Worm (Caenorhabditis elegans) whole organism, L3 larva: ENCODE data around the gene C02E7.8.
A peak's percentile ranks its signal among the peaks of the same experiment; 100 is the strongest.
"Not testable (repeated sequence)": the region's sequence is repeated elsewhere in the genome, so short reads cannot be mapped to it uniquely, and the experiment has no call there.

Experiments used
- R02D3.7 ChIP-seq: fragments of 150-350 bp; optimal IDR thresholded peaks from 2 replicates; lab custom pipeline; 2014; ENCODE audit warnings: missing biosample characterization, missing genetic modification characterization
- aly-2 ChIP-seq: fragments of 150-350 bp; optimal IDR thresholded peaks from 2 replicates; lab custom pipeline; 2014; ENCODE audit warnings: missing biosample characterization, missing genetic modification characterization
- ceh-16 ChIP-seq: sonication (generic microtip); optimal IDR thresholded peaks from 2 replicates; lab custom pipeline; 2017; ENCODE audit warnings: missing biosample characterization, missing genetic modification characterization
- ceh-28 ChIP-seq: fragments of 150-350 bp; optimal IDR thresholded peaks from 2 replicates; lab custom pipeline; 2014; ENCODE audit warnings: missing biosample characterization, missing genetic modification reagents, missing genetic modification characterization
- egl-27 ChIP-seq: sonication (generic microtip); optimal IDR thresholded peaks from 4 replicates; lab custom pipeline; 2017; ENCODE audit warnings: missing biosample characterization, missing genetic modification reagents, missing genetic modification characterization
- elt-1 ChIP-seq: fragments of 150-350 bp; optimal IDR thresholded peaks from 2 replicates; lab custom pipeline; 2014; ENCODE audit warnings: missing biosample characterization, missing genetic modification characterization
- elt-2 ChIP-seq: sonication (generic microtip); optimal IDR thresholded peaks from 2 replicates; lab custom pipeline; 2016; ENCODE audit warnings: missing genetic modification reagents, mild to moderate bottlenecking, missing genetic modification characterization, missing compliant biosample characterization
- elt-3 ChIP-seq, 3 experiments: fragments of 150-350 bp in 1 of 3; sonication (generic microtip) in 2 of 3; optimal IDR thresholded peaks; 2 replicates in 2 of 3; 4 replicates in 1 of 3; lab custom pipeline; 2014 to 2017; ENCODE audit warnings: missing biosample characterization in 3 of 3, missing genetic modification characterization in 3 of 3
- eor-1 ChIP-seq, 2 experiments: fragments of 150-350 bp; optimal IDR thresholded peaks; 2 replicates each; lab custom pipeline; 2014 to 2018; ENCODE audit warnings: missing biosample characterization in 2 of 2, missing genetic modification characterization in 2 of 2
- fkh-10 ChIP-seq: sonication (generic microtip); optimal IDR thresholded peaks from 2 replicates; lab custom pipeline; 2017; ENCODE audit warnings: missing biosample characterization, missing genetic modification reagents, missing genetic modification characterization
- lin-39 ChIP-seq: fragments of 150-350 bp; optimal IDR thresholded peaks from 2 replicates; lab custom pipeline; 2018; ENCODE audit warnings: missing biosample characterization, missing genetic modification reagents, missing genetic modification characterization
- lsy-12 ChIP-seq: sonication (generic microtip); optimal IDR thresholded peaks from 2 replicates; lab custom pipeline; 2016; ENCODE audit warnings: mild to moderate bottlenecking, missing genetic modification characterization, missing compliant biosample characterization
- mdl-1 ChIP-seq: fragments of 150-350 bp; optimal IDR thresholded peaks from 2 replicates; lab custom pipeline; 2014; ENCODE audit warnings: missing biosample characterization, missing genetic modification characterization
- nfya-1 ChIP-seq: sonication (generic microtip); optimal IDR thresholded peaks from 2 replicates; lab custom pipeline; 2017; ENCODE audit warnings: missing genetic modification characterization, mild to moderate bottlenecking, missing compliant biosample characterization, antibody characterized with exemption, moderate library complexity; ENCODE audit not compliant: insufficient read depth
- nhr-23 ChIP-seq: fragments of 150-350 bp; optimal IDR thresholded peaks from 2 replicates; lab custom pipeline; 2014; ENCODE audit warnings: missing biosample characterization, missing genetic modification reagents, missing genetic modification characterization
- nhr-25 ChIP-seq: sonication (generic microtip); optimal IDR thresholded peaks from 2 replicates; lab custom pipeline; 2017; ENCODE audit warnings: missing biosample characterization, missing genetic modification characterization
- nhr-28 ChIP-seq: fragments of 150-350 bp; optimal IDR thresholded peaks from 2 replicates; lab custom pipeline; 2014; ENCODE audit warnings: missing biosample characterization, missing genetic modification characterization
- nhr-76 ChIP-seq: fragments of 150-350 bp; sonication (generic microtip); optimal IDR thresholded peaks from 5 replicates; lab custom pipeline; 2014; ENCODE audit warnings: missing biosample characterization, missing genetic modification characterization
- pha-4 ChIP-seq: fragments of 150-350 bp; optimal IDR thresholded peaks from 2 replicates; lab custom pipeline; 2014; ENCODE audit warnings: missing biosample characterization, missing genetic modification reagents, missing genetic modification characterization
- pqm-1 ChIP-seq: fragments of 150-350 bp; optimal IDR thresholded peaks from 2 replicates; lab custom pipeline; 2017; ENCODE audit warnings: missing biosample characterization, missing genetic modification characterization, inconsistent platforms
- sea-2 ChIP-seq: fragments of 150-350 bp; sonication (generic microtip); optimal IDR thresholded peaks from 4 replicates; lab custom pipeline; 2014; ENCODE audit warnings: missing biosample characterization, missing genetic modification reagents, missing genetic modification characterization
- skn-1 ChIP-seq: fragments of 150-350 bp; optimal IDR thresholded peaks from 2 replicates; lab custom pipeline; 2014; ENCODE audit warnings: missing biosample characterization, missing genetic modification characterization
- tbx-2 ChIP-seq: sonication (generic microtip); optimal IDR thresholded peaks from 2 replicates; lab custom pipeline; 2016; ENCODE audit warnings: mild to moderate bottlenecking, missing genetic modification characterization, missing compliant biosample characterization
- unc-39 ChIP-seq: sonication (generic microtip); optimal IDR thresholded peaks from 4 replicates; lab custom pipeline; 2017; ENCODE audit warnings: missing biosample characterization, missing genetic modification characterization
- unc-62 ChIP-seq: fragments of 150-350 bp; sonication (generic microtip); optimal IDR thresholded peaks from 4 replicates; lab custom pipeline; 2014; ENCODE audit warnings: missing biosample characterization, missing genetic modification reagents, missing genetic modification characterization
- ztf-11 ChIP-seq: fragments of 150-350 bp; optimal IDR thresholded peaks from 2 replicates; lab custom pipeline; 2014; ENCODE audit warnings: missing biosample characterization, missing genetic modification characterization
- ztf-4 ChIP-seq: fragments of 150-350 bp; optimal IDR thresholded peaks from 2 replicates; lab custom pipeline; 2014; ENCODE audit warnings: missing biosample characterization, missing genetic modification characterization

Gene C02E7.8

ce11 chrV:4900020-4900419 lies 20.6 kb downstream of the C02E7.8 start, which contains the start of gene ugt-10:
TSS of gene ugt-10 (minus strand) at chrV:4900120.
- TF ChIP-seq tbx-2, ceh-28, ceh-16 (tag; lab: Kevin White, UChicago): not testable (repeated sequence)

DNA sequence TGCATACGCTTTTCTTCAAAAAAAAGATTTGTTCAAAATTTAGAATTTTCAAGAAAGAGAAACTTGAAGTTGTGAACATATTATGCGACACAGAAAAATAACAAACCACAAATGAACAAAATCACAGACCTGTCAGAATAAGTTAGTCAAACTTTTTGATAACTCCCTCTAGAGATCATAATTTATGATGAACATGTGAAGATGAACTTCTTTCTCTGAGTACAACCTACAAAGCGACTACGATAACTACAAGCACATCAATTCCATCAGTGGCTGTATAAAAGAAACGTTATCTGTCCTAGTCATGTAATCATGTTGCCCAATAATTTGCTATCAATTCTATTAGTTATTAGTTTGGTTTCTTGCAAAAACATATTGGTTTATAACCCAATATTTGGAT lies 24.8 kb downstream of the C02E7.8 start, which contains the start of gene ugt-9:
ugt-9 (plus strand) TSS at position 305 of the 400 bp plus-strand sequence.
- TF ChIP-seq nhr-76 (tag; lab: Kevin White, UChicago) (no peak), nhr-25 (peak; percentile 16)

- no peak for TF ChIP-seq nhr-28 (tag; lab: Kevin White, UChicago)
Observed at ce11 chrV:4894971-4895370, 25.6 kb downstream of the C02E7.8 start, which contains the start of gene ugt-11. TSS of gene ugt-11 (minus strand) at chrV:4895071.

DNA sequence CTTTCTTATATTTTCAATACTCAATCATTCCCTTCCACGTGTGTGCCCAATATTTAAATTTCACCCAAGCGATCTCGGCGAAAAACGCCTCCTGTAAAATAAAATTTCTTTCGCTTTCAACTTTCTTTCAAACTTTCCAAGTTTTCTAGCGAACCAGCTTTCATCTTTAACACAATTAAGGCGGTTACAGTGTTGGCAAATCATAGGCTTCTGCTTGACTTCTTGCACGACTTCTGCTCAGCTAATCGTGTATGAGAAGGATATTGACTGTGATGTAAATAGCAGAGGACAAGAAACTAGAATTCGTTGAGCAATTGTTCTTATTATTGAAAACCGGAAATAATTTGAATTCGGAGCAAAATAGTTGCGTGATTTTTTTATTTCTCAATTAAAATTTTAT lies 29.3 kb downstream of the C02E7.8 start:
- TF ChIP-seq unc-39 (tag; lab: Kevin White, UChicago) (no peak), tbx-2 (tag; lab: Kevin White, UChicago) (no peak), nfya-1 (tag; lab: Kevin White, UChicago) (no peak), skn-1 (tag; lab: Kevin White, UChicago) (no peak), lin-39 (tag; lab: Kevin White, UChicago) (no peak), fkh-10 (GFP tag; lab: Kevin White, UChicago) (no peak), nhr-23 (no peak), ceh-16 (tag; lab: Kevin White, UChicago) (no peak), elt-3 (tag; optimal IDR thresholded peaks at IDR 0.05; lab: Kevin White, UChicago) (no peak)
- TF ChIP-seq, all 47 proteins: peak for 0

DNA sequence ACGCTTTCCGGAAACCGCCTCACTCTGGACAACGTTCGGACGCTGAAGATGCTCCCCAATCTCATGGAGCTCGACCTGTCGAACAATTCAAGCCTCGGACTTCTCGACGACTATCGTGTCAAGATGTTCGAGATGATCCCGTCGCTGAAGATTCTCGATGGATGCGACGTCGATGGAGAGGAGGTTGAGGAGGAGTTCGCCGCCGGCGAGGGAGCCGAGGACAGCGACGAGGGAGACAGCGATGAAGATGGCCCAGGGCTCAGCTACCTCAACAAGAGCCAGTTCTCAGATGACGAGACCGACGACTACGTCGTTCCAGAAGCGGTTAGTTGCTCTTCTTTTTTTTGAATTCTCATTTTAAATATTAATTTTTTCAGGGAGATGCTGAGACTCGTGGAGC lies 29.8 kb downstream of the C02E7.8 start:
- TF ChIP-seq aly-2 (tag; lab: Kevin White, UChicago), result no peak

ce11 chrV:4889976-4890479 lies 30.6 kb downstream of the C02E7.8 start, which contains the start of gene T19H12.2:
TSS of gene T19H12.2 (plus strand) at chrV:4890429.
- no peak for TF ChIP-seq eor-1 (tag; optimal IDR thresholded peaks at IDR 0.05; lab: Kevin White, UChicago)

ce11 chrV:4889477-4889876 lies 31.1 kb downstream of the C02E7.8 start, which contains the start of gene ugt-12:
TSS of gene ugt-12 (minus strand) at chrV:4889629.
- TF ChIP-seq elt-2 (tag; lab: Kevin White, UChicago) (peak; percentile 71), egl-27 (no peak), nhr-23 (peak; percentile 35), lin-39 (tag; lab: Kevin White, UChicago) (no peak), unc-39 (tag; lab: Kevin White, UChicago) (no peak), aly-2 (tag; lab: Kevin White, UChicago) (no peak), pqm-1 (tag; lab: Kevin White, UChicago) (peak; percentile 43), lsy-12 (tag; lab: Kevin White, UChicago) (no peak), ceh-28 (tag; lab: Kevin White, UChicago) (no peak), elt-1 (no peak), mdl-1 (tag; lab: Kevin White, UChicago) (no peak), nhr-28 (tag; lab: Kevin White, UChicago) (no peak), ztf-11 (tag; lab: Kevin White, UChicago) (no peak), fkh-10 (GFP tag; lab: Kevin White, UChicago) (no peak), pha-4 (tag; lab: Kevin White, UChicago) (peak; percentile 39), unc-62 (GFP tag; lab: Kevin White, UChicago) (no peak), ceh-16 (tag; lab: Kevin White, UChicago) (no peak), ztf-4 (no peak), sea-2 (GFP tag; lab: Kevin White, UChicago) (no peak), elt-3 (tag; optimal IDR thresholded peaks at IDR 0.05; lab: Kevin White, UChicago) (no peak), R02D3.7 (tag; lab: Kevin White, UChicago) (no peak)
